Fruit fly (Drosophila melanogaster): Measurements from ENCODE around the gene Hmgcr.
A peak's percentile ranks its signal among the peaks of the same experiment; 100 is the strongest.

Hmgcr gene

DNA sequence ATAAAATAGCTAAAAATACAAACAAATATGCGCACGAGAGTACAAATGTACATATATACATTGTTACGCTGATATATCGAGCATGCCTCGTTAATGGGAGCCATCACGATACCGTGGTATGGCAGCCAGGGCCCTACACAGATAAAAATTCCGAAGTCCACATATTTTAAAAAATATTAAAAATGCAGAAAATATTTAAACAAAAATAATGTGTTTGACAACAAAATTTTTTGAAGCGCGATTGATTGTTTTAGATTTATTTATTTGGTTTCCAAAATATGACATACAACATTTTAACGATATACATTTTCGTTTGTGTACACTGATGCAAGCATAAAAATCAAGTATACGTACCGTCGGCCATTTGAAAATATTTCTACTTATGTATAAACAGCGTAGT lies 6.4 kb upstream of the Hmgcr start (continued):
- peak; percentile 53 for TF ChIP-seq CG8632 (GFP tag; optimal IDR thresholded peaks at IDR 0.05)
- peak; percentile 68 for TF ChIP-seq Met (GFP tag; optimal IDR thresholded peaks at IDR 0.05)
- TF ChIP-seq lz (GFP tag; optimal IDR thresholded peaks at IDR 0.05) = peak; percentile 59
- TF ChIP-seq dsx (GFP tag; optimal IDR thresholded peaks at IDR 0.05; ENCODE audit: poor library complexity, severe bottlenecking) = peak; percentile 47
- TF ChIP-seq Sox14 (GFP tag; optimal IDR thresholded peaks at IDR 0.05) = peak; percentile 66
- TF ChIP-seq eg (GFP tag; IDR thresholded peaks at IDR 0.05) = peak; percentile 86
- peak in 1 of 2 experiments; percentile 49 for TF ChIP-seq ss (GFP tag; optimal IDR thresholded peaks at IDR 0.05)
- peak; percentile 78 for TF ChIP-seq esn (GFP tag; optimal IDR thresholded peaks at IDR 0.05)
- TF ChIP-seq fkh (GFP tag; optimal IDR thresholded peaks at IDR 0.05) = peak; percentile 54
- TF ChIP-seq CG15336 (GFP tag; IDR thresholded peaks at IDR 0.05) = peak; percentile 85
- peak; percentile 52 for TF ChIP-seq cyc (GFP tag; optimal IDR thresholded peaks at IDR 0.05)
- TF ChIP-seq CG1621 (tag; optimal IDR thresholded peaks at IDR 0.05) = peak; percentile 16
- peak; percentile 62 for TF ChIP-seq topi (GFP tag; optimal IDR thresholded peaks at IDR 0.05)
- TF ChIP-seq Smox (GFP tag; optimal IDR thresholded peaks at IDR 0.05) = peak; percentile 65
- peak; percentile 5 for TF ChIP-seq CG11762 (GFP tag; optimal IDR thresholded peaks at IDR 0.05; ENCODE audit: insufficient read depth)
- peak; percentile 76 for TF ChIP-seq OdsH (GFP tag; optimal IDR thresholded peaks at IDR 0.05)
- peak; percentile 75 for TF ChIP-seq CG6276 (GFP tag; optimal IDR thresholded peaks at IDR 0.05)
- TF ChIP-seq acj6 (GFP tag; optimal IDR thresholded peaks at IDR 0.05) = peak; percentile 63
- TF ChIP-seq CG6808 (GFP tag; optimal IDR thresholded peaks at IDR 0.05) = peak; percentile 61
- TF ChIP-seq CG3032 (tag; optimal IDR thresholded peaks at IDR 0.05) = peak; percentile 54
- TF ChIP-seq Eip78C (GFP tag) = peak; percentile 93
- TF ChIP-seq dac (GFP tag; optimal IDR thresholded peaks at IDR 0.05) = peak; percentile 8
- TF ChIP-seq net (GFP tag; optimal IDR thresholded peaks at IDR 0.05) = peak; percentile 79
- TF ChIP-seq CG6792 (GFP tag; optimal IDR thresholded peaks at IDR 0.05) = peak; percentile 61
- peak; percentile 4 for TF ChIP-seq CG16779 (tag; optimal IDR thresholded peaks at IDR 0.05)
- TF ChIP-seq CG8119 (GFP tag; IDR thresholded peaks at IDR 0.05) = peak; percentile 82
- no peak for TF ChIP-seq CG6854 (GFP tag; optimal IDR thresholded peaks at IDR 0.05)
- TF ChIP-seq CG32006 (GFP tag; optimal IDR thresholded peaks at IDR 0.05) = peak; percentile 84
- TF ChIP-seq CG4318 (GFP tag; optimal IDR thresholded peaks at IDR 0.05) = peak; percentile 33
- TF ChIP-seq fd59A (GFP tag; optimal IDR thresholded peaks at IDR 0.05) = peak; percentile 20
- peak; percentile 69 for TF ChIP-seq achi (GFP tag; optimal IDR thresholded peaks at IDR 0.05)
- TF ChIP-seq CG8319 (GFP tag; optimal IDR thresholded peaks at IDR 0.05) = peak; percentile 43
- TF ChIP-seq CG3919 (GFP tag; optimal IDR thresholded peaks at IDR 0.05) = peak; percentile 65
- TF ChIP-seq spab (GFP tag; optimal IDR thresholded peaks at IDR 0.05) = peak; percentile 23
- peak; percentile 61 for TF ChIP-seq CG34406 (GFP tag; optimal IDR thresholded peaks at IDR 0.05)
- peak; percentile 20 for TF ChIP-seq fd85E (GFP tag; optimal IDR thresholded peaks at IDR 0.05)
- TF ChIP-seq CG6163 (GFP tag; IDR thresholded peaks at IDR 0.05) = peak; percentile 78
- peak; percentile 58 for TF ChIP-seq CG31627 (GFP tag; optimal IDR thresholded peaks at IDR 0.05)
- TF ChIP-seq salr (GFP tag; optimal IDR thresholded peaks at IDR 0.05) = peak in 1 of 2 experiments; percentile 70
- peak; percentile 84 for TF ChIP-seq svp (GFP tag)
- TF ChIP-seq CG10631 (GFP tag; optimal IDR thresholded peaks at IDR 0.05) = peak; percentile 60

DNA sequence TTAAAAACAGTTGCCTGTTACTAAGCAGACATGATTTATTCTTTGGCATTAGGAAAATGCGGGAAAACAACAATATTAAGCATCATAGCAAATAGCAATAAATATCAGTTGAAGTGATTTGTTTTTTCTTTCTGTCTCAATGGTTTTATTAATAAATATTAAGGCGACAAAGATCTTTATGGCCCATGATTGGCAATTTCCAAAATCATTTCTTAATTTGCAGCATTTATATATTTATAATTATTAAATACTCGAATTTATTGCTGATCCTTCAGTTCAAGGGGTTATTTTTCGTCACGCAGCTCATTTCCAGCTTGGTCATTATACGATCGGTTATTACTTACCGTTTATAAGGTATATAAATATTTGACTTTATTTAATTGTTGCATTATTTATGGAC lies 5.5 kb upstream of the Hmgcr start:
- TF ChIP-seq Eip93F (GFP tag; optimal IDR thresholded peaks at IDR 0.05) (no peak), spab (GFP tag; optimal IDR thresholded peaks at IDR 0.05) (no peak), Sox102F (GFP tag; optimal IDR thresholded peaks at IDR 0.05) (no peak), Eip78C (GFP tag) (no peak), Smox (GFP tag; optimal IDR thresholded peaks at IDR 0.05) (no peak)
